Worm (Caenorhabditis elegans) whole organism, L4/young adult: ENCODE measurements around the gene col-42.

Source experiments
- W03F9.2 ChIP-seq: fragments of 150-350 bp; optimal IDR thresholded peaks from 2 replicates; lab custom pipeline; 2014; ENCODE audit warnings: missing biosample characterization, missing genetic modification characterization
- dao-5 ChIP-seq: sonication (generic microtip); optimal IDR thresholded peaks from 2 replicates; lab custom pipeline; 2016; ENCODE audit warnings: missing genotype, missing genetic modification characterization, moderate library complexity, missing compliant biosample characterization
- him-1 ChIP-seq: sonication (generic microtip); optimal IDR thresholded peaks from 2 replicates; lab custom pipeline; 2016; ENCODE audit warnings: missing genotype, missing genetic modification reagents, missing genetic modification characterization, missing compliant biosample characterization

col-42 gene

DNA sequence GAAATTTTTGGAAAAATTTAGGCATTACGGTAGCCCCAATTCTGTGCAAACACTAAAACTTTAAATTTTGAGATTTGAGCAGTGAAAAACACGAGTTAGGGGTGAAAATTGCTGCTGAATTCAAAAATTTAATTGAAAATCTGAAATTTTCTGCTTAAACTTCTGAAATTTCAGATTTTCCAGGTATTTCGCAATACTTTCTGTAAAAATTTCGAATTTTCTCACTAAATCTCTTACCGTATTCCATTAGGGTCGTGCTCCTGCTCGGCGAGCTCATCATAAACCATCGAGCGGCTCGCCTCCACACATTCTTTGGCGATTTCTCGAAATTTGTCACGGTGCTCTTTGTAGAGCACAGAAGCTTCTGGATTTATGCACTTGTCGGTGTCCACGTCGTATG lies 49.1 kb downstream of the col-42 start:
- no peak for TF ChIP-seq dao-5 (tag; lab: Kevin White, UChicago)
- no peak for TF ChIP-seq him-1 (tag; lab: Kevin White, UChicago)
- no peak for TF ChIP-seq W03F9.2
